Worm (Caenorhabditis elegans) whole organism, L4/young adult: Measurements from ENCODE around the gene erp-44.3.
"Not testable (repeated sequence)": the region's sequence is repeated elsewhere in the genome, so short reads cannot be mapped to it uniquely, and the experiment has no call there.

Experiments used
- W03F9.2 ChIP-seq: fragments of 150-350 bp; optimal IDR thresholded peaks from 2 replicates; lab custom pipeline; 2014; ENCODE audit warnings: missing biosample characterization, missing genetic modification characterization
- dao-5 ChIP-seq: sonication (generic microtip); optimal IDR thresholded peaks from 2 replicates; lab custom pipeline; 2016; ENCODE audit warnings: missing genotype, missing genetic modification characterization, moderate library complexity, missing compliant biosample characterization
- him-1 ChIP-seq: sonication (generic microtip); optimal IDR thresholded peaks from 2 replicates; lab custom pipeline; 2016; ENCODE audit warnings: missing genotype, missing genetic modification reagents, missing genetic modification characterization, missing compliant biosample characterization

The erp-44.3 gene

DNA sequence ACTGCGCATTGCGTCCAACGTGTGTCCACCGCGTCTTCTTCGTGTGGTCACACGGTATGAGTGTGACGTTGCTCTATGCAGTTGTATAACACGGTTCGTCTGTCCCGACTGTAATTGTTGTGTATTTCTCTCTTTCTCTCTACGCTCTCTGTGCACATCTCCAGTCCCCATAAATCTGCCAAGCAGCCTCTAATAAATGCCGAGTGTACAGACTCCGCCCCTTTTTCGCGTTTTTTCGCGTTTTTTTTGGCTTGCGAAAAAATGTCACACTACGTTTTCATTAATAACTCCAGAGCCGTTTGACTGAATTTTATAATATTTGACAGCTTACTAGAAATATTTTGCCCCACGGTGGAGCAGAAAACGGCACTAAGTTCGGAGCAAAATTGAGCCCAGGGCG is at the start of gene erp-44.3:
erp-44.3 (plus strand) TSS at position 301 of the 400 bp plus-strand sequence.
- TF ChIP-seq dao-5 (tag; lab: Kevin White, UChicago); him-1 (tag; lab: Kevin White, UChicago); W03F9.2: not testable (repeated sequence)

DNA sequence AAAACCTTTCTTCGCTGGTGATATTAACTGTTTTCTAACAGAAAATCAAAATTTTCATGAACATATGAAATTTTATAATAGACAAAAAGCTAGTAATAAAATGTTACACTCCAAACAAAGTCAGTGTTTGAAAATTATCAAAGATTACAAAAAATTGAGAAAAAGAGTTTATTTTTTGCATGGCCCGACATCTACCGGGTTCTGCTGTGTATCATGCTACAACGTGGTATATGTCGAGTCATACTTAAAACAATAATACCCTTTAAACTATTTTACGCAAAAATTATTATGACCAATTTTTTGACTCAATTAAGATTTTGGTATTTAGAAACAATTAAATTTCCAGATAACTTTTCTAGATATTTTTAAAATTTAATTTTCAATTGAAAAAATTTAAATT is 46.9 kb upstream of the erp-44.3 start:
- TF ChIP-seq him-1 (tag; lab: Kevin White, UChicago) (no peak), dao-5 (tag; lab: Kevin White, UChicago) (no peak), W03F9.2 (no peak)

DNA sequence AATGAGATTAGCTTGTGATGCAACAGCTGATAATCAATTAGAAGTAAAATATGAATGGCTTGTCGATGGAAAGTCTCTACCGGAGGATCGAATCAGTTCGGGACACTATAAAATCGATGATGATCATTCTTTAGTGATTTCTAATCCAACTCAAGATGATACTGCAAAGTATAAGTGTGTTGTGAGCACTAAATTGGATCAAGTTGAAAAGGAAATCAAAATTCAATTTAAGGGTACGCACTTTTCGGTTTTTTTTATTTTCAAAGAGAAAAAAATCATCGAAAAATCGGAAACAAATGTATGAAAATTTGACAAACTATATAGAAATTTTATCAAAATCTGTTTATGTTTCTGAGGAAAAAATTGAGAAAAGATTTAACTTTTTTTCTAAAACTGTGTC is 45.9 kb upstream of the erp-44.3 start:
- TF ChIP-seq W03F9.2 (no peak), him-1 (tag; lab: Kevin White, UChicago) (no peak), dao-5 (tag; lab: Kevin White, UChicago) (no peak)

DNA sequence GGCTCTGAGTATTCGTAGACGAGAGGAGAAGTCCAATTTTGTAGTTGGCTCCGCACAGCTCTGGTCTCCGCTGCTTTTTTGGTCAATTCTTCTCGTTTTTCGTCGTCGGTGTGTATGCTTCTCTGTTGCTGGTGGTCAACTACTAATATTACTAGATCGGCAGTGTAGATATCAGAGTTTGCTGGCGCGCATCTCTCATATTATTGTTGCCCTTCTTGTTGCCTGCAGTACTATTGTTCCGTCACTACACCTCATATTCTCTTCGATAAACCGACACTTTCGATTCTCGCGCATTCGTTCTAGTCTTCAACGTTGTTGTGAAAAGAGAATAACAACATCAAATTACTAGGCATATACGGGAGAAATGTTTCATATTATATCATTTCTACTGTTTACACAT is 42.3 kb upstream of the erp-44.3 start:
- TF ChIP-seq W03F9.2 (no peak), dao-5 (tag; lab: Kevin White, UChicago) (no peak), him-1 (tag; lab: Kevin White, UChicago) (no peak)

DNA sequence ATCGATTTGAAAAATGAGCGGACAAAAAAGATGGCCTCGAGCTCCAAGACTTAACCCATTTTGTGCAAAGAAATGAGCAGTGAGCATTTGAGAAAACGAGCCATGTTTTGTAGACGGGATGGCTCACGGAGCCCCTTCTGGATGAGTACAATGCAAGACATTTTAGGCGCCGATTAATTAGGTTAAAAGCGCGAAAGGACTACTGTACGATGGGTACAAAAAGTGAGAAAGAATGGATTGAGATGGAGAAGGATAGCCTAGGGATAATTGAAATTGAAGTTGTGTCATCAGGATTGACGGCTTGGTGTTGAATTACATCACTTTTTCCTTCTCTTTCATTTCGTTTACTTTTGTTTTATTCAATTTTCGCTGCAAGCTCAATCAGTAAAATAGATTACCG is 41.7 kb upstream of the erp-44.3 start:
- TF ChIP-seq him-1 (tag; lab: Kevin White, UChicago) = no peak
- no peak for TF ChIP-seq W03F9.2
- no peak for TF ChIP-seq dao-5 (tag; lab: Kevin White, UChicago)

DNA sequence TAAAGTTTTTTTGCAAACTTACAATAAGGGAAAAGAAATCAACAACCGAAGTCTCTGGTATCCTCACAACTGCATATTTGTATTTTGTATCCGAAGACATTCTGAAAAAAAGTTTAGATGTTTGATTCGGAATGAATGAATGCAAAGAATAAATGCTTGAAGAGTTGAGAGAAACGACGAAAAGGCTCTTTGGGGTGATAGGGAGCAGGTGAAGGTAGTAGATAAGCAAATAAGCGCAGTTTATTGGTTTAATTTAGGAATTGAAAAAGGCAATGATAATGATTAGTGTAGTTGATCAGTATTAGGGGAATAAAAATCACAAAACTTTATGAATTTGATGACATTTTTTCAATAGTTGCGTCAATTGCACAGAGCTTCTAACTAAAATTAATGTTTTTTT is 35.9 kb upstream of the erp-44.3 start, which contains the start of gene nsy-7:
nsy-7 (minus strand) TSS at position 101 of the 400 bp plus-strand sequence.
- TF ChIP-seq W03F9.2 (no peak), dao-5 (tag; lab: Kevin White, UChicago) (no peak), him-1 (tag; lab: Kevin White, UChicago) (no peak)

DNA sequence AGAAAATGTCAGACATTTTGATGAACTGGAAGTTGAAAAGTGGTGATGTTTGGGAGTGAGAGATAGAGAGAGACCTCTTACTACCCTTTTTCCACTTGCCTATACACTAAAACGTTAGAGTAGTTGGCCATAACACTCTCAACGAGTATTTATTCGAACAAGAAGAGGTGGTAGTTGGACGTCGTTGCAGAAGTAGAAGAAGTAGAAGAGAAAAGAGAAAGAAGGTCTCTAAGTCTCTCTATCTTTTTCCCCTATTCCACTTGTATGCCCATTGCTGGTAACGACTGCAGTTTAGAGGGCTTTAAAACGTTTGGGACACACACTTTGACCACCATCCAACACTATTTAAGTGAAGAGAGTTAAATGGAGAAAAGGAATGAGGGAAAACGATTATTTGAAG is 30.9 kb upstream of the erp-44.3 start:
- TF ChIP-seq dao-5 (tag; lab: Kevin White, UChicago) = no peak
- no peak for TF ChIP-seq him-1 (tag; lab: Kevin White, UChicago)
- TF ChIP-seq W03F9.2 = no peak

DNA sequence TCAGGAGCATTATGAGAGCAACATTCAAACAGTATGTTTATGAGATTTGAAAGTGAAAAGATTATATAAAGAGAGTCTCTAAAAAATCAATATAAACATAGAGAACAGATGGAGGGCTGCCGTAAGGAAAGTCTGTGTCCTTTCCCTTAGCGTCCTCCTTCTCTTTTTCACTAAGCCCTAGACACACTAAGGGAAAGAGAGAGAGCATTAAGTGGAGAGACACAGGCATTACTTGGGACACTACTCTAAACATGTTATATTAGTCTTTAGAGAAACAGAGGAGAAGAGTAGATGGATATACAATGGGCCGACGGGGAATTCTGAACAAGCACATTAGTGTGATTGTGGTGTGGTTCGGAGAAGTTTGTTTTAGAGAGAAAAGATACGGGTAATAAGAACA is 26.1 kb upstream of the erp-44.3 start:
- TF ChIP-seq dao-5 (tag; lab: Kevin White, UChicago) (no peak), W03F9.2 (no peak), him-1 (tag; lab: Kevin White, UChicago) (no peak)

DNA sequence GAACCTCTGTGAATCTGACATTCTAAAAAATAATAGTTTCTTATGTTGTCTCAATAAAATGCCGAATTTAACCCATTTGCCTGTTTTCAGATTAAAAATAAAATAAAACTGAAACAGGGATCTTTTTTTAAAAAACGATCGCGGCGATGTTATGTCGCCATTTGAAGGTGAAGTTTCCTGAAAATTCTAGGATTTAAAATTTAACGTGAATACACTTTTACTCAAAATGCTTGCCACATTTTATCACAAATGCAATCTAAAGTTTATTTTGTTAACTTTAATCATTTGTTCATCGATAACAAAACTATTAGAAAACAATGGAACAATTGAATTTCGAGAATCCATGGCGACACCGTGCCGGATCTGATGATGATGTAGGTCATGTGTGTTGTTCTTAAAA is 22.8 kb upstream of the erp-44.3 start, which contains the start of gene Y42H9AR.2:
Y42H9AR.2 (plus strand) TSS at position 301 of the 400 bp plus-strand sequence.
- no peak for TF ChIP-seq him-1 (tag; lab: Kevin White, UChicago)
- no peak for TF ChIP-seq dao-5 (tag; lab: Kevin White, UChicago)
- no peak for TF ChIP-seq W03F9.2

DNA sequence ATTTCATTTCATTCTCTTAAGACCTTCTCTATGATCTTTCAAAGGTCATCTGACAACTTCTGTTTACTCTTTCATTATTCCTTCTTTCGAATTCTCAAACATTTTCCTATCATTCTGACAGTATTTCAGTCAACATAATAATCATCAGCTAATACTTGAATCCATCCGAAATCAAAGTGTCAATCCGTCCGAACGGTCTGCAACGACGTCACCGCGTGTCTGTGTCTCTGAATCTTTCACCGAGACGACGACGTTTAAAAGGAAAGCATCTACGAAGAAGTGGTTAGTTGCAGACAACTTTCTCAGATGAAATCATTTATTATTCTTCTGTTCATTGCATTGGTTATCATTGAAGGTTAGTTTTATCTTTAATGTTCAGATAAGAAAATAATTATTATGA is 20.2 kb upstream of the erp-44.3 start, which contains the start of gene Y42H9AR.5:
Y42H9AR.5 (plus strand) TSS at position 301 of the 400 bp plus-strand sequence.
- no peak for TF ChIP-seq dao-5 (tag; lab: Kevin White, UChicago)

DNA sequence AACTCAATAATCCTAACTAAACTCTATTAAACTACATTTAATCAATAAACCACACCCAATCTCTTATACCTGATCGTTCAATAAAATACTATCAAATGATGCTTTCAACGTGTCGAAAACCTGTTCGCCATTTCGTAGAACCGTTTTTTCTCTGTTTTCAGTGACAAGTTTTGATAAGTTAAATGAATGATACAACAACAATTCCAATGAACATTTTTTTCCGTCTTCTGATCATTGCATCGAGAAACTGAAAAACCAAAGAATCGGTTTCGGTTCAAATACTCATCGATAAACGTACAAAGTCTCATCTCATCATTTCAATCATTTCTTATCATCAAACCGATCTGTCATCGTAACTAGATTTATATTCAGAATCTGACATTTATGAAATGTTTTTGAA is 19.3 kb upstream of the erp-44.3 start:
- no peak for TF ChIP-seq W03F9.2
- TF ChIP-seq him-1 (tag; lab: Kevin White, UChicago) = no peak
- TF ChIP-seq dao-5 (tag; lab: Kevin White, UChicago) = no peak

DNA sequence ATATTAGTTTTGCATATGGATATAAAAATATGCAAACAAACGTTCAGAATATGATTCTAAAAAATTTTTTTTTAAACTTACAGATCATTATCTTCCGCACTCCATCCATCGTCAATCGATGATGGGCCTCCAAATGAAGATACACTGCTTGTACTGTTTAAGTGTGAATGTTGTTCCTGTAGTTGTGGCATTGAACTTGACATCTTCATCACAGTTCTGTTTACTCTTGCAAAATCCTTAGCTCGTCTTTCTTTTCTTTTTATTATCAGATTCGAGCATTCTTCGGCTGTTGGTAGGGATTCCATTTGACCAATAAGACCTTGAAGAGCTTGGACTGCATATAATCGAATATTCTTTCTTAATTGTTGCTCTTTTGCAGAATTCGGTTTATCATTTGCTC is 17.4 kb upstream of the erp-44.3 start:
- no peak for TF ChIP-seq dao-5 (tag; lab: Kevin White, UChicago)

DNA sequence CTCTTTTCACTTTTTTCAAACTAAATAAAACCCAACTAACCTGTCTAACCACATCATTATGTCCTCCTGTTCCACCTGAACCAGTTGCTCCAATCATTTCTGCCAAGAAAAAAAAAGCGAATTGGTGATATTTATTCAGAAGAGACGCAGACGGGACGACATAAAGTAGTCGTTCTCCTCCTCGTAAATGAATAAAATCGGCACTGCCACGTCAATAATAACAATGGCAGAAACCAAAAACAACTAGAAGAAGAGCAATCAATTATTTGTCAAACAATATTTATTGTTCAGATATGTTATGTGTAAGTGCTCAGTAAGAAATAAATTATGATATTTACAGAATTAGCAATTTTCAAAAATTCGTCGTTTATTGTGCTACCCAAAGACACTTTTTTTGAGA is 14.9 kb upstream of the erp-44.3 start, which contains the start of gene rabs-5:
rabs-5 (minus strand) TSS at position 101 of the 400 bp plus-strand sequence.
- no peak for TF ChIP-seq W03F9.2
- TF ChIP-seq dao-5 (tag; lab: Kevin White, UChicago) = no peak
- no peak for TF ChIP-seq him-1 (tag; lab: Kevin White, UChicago)

DNA sequence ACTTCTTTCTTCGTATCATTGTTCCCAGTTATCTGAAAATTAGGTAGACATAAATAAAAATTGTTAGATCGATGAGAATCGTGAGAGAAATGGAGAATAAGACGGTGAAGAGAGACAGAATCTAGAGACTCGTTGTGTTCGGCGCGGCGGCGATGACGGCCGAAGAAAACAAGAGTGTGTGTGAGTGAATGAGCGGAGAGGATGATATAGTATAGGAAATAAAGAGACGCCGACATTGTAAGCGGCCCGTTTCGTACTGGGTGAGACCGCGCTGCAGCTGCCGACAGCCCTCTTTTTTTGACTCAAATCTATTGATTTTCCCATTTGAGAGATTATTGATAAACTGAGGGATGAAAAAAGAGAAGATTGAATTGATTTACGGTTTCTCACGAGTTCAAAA is 10.3 kb upstream of the erp-44.3 start, which contains the start of gene Y42H9AR.4:
Y42H9AR.4 (minus strand) TSS at position 32 of the 400 bp plus-strand sequence.
- TF ChIP-seq dao-5 (tag; lab: Kevin White, UChicago) = no peak
- no peak for TF ChIP-seq him-1 (tag; lab: Kevin White, UChicago)
- TF ChIP-seq W03F9.2 = no peak

DNA sequence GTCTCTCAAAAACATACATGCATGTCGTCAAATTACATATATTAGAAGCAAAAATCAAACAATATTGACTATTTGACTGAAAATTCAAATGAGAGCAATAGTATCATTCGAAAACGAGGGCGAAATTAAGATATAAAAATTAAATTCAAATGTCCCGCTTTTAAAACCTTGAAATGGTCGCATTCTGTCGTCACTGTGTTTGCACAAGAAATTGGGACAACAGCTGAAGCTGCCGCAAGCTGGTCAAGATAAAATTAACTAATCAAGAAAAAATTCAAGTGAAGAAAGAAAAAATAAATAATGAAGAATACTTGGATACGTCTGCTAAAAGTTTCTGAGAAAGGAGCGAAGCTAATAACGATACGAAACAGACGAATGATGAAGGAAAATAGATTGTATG is 9.8 kb upstream of the erp-44.3 start:
- TF ChIP-seq W03F9.2 (no peak), him-1 (tag; lab: Kevin White, UChicago) (no peak), dao-5 (tag; lab: Kevin White, UChicago) (no peak)
